Worm (Caenorhabditis elegans): ENCODE data around the gene cyn-7.

Gene cyn-7

DNA sequence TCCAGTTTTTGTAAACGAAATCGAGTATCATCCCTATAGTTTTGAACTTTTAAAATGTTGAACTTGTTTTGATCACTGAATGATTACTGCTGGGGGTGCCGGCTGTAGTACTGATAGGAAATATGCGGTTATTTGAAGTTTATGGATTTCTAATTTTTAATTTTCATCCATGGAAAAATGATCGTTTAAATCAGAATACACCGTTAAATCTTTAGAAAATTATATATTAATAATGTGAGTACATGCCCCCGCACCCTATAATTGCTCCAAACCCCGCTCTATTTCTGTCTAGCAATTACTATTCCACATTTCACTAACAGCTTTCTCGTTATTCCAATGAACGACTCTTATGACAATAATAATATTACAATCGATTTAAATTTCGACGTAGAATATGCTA lies 12.6 kb upstream of the cyn-7 start, which contains the start of gene Y75B12B.10:
TSS of gene Y75B12B.10 (plus strand) at position 301 of the 400 bp plus-strand sequence.
- TF ChIP-seq nhr-237 (tag; optimal IDR thresholded peaks at IDR 0.05) (no peak), nhr-28 (tag; optimal IDR thresholded peaks at IDR 0.05) (no peak), sptf-1 (tag; optimal IDR thresholded peaks at IDR 0.05) (no peak), unc-120 (tag; optimal IDR thresholded peaks at IDR 0.05; ENCODE audit: poor library complexity, severe bottlenecking) (no peak), unc-62 (GFP tag; optimal IDR thresholded peaks at IDR 0.05) (no peak), mep-1 (tag; optimal IDR thresholded peaks at IDR 0.05) (no peak), lin-13 (tag; optimal IDR thresholded peaks at IDR 0.05) (no peak), nhr-2 (tag; optimal IDR thresholded peaks at IDR 0.05) (no peak), mls-2 (tag; optimal IDR thresholded peaks at IDR 0.05) (no peak)

DNA sequence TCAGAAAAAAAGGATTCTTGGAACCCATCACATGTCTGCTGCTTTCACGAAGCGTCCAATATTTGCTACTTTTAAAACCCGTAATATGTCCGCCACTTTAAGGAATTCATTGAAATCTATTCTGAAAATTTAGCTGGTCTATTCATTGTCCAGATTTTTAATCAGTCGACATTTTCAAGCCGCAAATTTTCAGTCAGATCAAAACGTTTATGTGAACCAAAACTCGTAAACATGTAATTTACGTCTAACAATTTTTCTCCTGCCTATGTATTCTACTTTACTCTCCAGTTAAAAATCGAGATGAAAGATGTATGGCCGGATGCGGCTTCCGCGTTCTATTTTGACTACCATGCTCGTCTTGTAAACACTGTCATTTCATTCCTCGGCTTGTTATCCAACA lies 10.8 kb upstream of the cyn-7 start, which contains the start of gene srw-1:
TSS of gene srw-1 (plus strand) at position 301 of the 400 bp plus-strand sequence.
- TF ChIP-seq lin-32 (GFP tag; optimal IDR thresholded peaks at IDR 0.05) (no peak), lin-13 (tag; optimal IDR thresholded peaks at IDR 0.05) (no peak), ztf-11 (tag; optimal IDR thresholded peaks at IDR 0.05) (no peak), sem-2 (GFP tag; optimal IDR thresholded peaks at IDR 0.05) (no peak), sptf-1 (tag; optimal IDR thresholded peaks at IDR 0.05) (no peak), ceh-43 (GFP tag; optimal IDR thresholded peaks at IDR 0.05) (no peak), unc-39 (tag; optimal IDR thresholded peaks at IDR 0.05) (no peak), mep-1 (tag; optimal IDR thresholded peaks at IDR 0.05) (no peak), snpc-4 (tag; optimal IDR thresholded peaks at IDR 0.05) (no peak)

DNA sequence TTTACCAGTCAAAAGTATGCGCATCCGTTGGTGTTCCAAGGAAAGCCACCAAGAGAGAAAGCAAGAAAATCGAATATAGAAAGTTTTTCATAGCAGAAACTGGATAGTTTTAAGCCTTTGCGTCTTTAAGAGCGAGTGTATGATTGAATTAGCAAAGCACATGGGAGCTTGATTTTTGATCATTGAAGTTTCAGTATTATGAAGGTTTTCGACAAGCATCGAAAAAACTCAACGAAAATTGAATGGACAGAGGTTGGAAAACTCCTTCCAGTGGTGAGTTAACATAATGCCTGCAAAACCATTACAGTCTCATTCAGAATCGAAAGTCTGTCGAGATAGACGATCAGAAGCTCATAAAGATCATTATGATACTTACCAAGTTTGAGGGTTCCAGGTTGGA lies 6.7 kb upstream of the cyn-7 start, which contains the start of gene Y75B12B.13:
TSS of gene Y75B12B.13 (minus strand) at position 101 of the 400 bp plus-strand sequence.
- TF ChIP-seq lin-13 (tag; optimal IDR thresholded peaks at IDR 0.05) (no peak), mab-5 (tag; optimal IDR thresholded peaks at IDR 0.05) (no peak), ceh-39 (tag; optimal IDR thresholded peaks at IDR 0.05) (no peak), nhr-12 (tag; optimal IDR thresholded peaks at IDR 0.05) (no peak), tbx-8 (GFP tag; optimal IDR thresholded peaks at IDR 0.05) (no peak), bed-3 (GFP tag; optimal IDR thresholded peaks at IDR 0.05) (no peak)

DNA sequence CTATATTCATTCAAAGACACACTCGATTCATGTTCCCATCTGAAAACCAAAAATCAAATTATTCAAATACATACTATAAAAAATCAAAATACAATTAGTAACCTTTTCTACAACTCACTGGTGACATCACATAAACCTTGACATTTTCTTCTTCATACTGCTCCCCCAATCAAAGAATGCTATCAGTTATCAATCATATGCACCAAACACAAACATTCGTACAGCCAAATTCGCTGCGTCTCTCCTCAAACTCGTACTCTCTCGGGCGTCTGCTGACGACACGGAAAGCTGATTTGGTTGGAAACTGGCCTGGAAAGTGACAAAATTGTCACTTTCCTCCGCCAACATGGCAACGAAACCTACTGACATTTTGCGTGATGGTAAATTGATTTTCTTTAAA lies 5.2 kb upstream of the cyn-7 start, which contains the start of gene plc-2:
TSS of gene plc-2 (plus strand) at position 196 of the 400 bp plus-strand sequence.
- TF ChIP-seq mls-2 (tag; optimal IDR thresholded peaks at IDR 0.05) (no peak), flh-1 (GFP tag; optimal IDR thresholded peaks at IDR 0.05) (no peak), cnd-1 (tag; optimal IDR thresholded peaks at IDR 0.05) (no peak), tbx-8 (GFP tag; optimal IDR thresholded peaks at IDR 0.05) (no peak), nhr-2 (tag; optimal IDR thresholded peaks at IDR 0.05) (no peak), elt-1 (tag; optimal IDR thresholded peaks at IDR 0.05; ENCODE audit: borderline replicate concordance, insufficient read depth) (no peak), elt-3 (tag; optimal IDR thresholded peaks at IDR 0.05) (no peak), mep-1 (tag; optimal IDR thresholded peaks at IDR 0.05) (no peak), sem-2 (GFP tag; optimal IDR thresholded peaks at IDR 0.05) (no peak), unc-120 (tag; optimal IDR thresholded peaks at IDR 0.05; ENCODE audit: poor library complexity, severe bottlenecking) (no peak), nhr-237 (tag; optimal IDR thresholded peaks at IDR 0.05) (no peak), ceh-83 (GFP tag; optimal IDR thresholded peaks at IDR 0.05) (no peak)

ce11 chrV:15191971-15192370 lies 4.8 kb upstream of the cyn-7 start:
- TF ChIP-seq lin-32 (GFP tag; optimal IDR thresholded peaks at IDR 0.05), result no peak
- TF ChIP-seq bed-3 (GFP tag; optimal IDR thresholded peaks at IDR 0.05), result no peak
- no peak for TF ChIP-seq nhr-28 (tag; optimal IDR thresholded peaks at IDR 0.05)
- no peak for TF ChIP-seq elt-1 (tag; optimal IDR thresholded peaks at IDR 0.05; ENCODE audit: borderline replicate concordance, insufficient read depth)

ce11 chrV:15190903-15191302 lies 3.7 kb upstream of the cyn-7 start, which contains the start of gene Y75B12B.11:
TSS of gene Y75B12B.11 (plus strand) at chrV:15191296.
- TF ChIP-seq ham-2 (GFP tag; optimal IDR thresholded peaks at IDR 0.05) (peak; percentile 81), unc-120 (tag; optimal IDR thresholded peaks at IDR 0.05; ENCODE audit: poor library complexity, severe bottlenecking) (peak; percentile 94), nhr-28 (tag; optimal IDR thresholded peaks at IDR 0.05) (no peak), bed-3 (GFP tag; optimal IDR thresholded peaks at IDR 0.05) (peak; percentile 76), M03D4.4 (tag; optimal IDR thresholded peaks at IDR 0.05) (peak; percentile 90), hlh-1 (tag; optimal IDR thresholded peaks at IDR 0.05) (peak; percentile 28), sptf-1 (tag; optimal IDR thresholded peaks at IDR 0.05) (peak; percentile 93), lsy-2 (tag; optimal IDR thresholded peaks at IDR 0.05) (peak; percentile 52), blmp-1 (tag; optimal IDR thresholded peaks at IDR 0.05) (no peak), mls-2 (tag; optimal IDR thresholded peaks at IDR 0.05) (peak; percentile 93), nhr-76 (tag; optimal IDR thresholded peaks at IDR 0.05) (no peak), unc-62 (GFP tag; optimal IDR thresholded peaks at IDR 0.05) (peak; percentile 24), ceh-43 (GFP tag; optimal IDR thresholded peaks at IDR 0.05) (peak; percentile 84), lin-13 (tag; optimal IDR thresholded peaks at IDR 0.05) (peak; percentile 61), elt-3 (tag; optimal IDR thresholded peaks at IDR 0.05) (no peak), snpc-4 (tag; optimal IDR thresholded peaks at IDR 0.05) (no peak), pha-4 (tag; optimal IDR thresholded peaks at IDR 0.05) (peak; percentile 75), lin-32 (GFP tag; optimal IDR thresholded peaks at IDR 0.05) (peak; percentile 83), drap-1 (GFP tag; optimal IDR thresholded peaks at IDR 0.05) (peak; percentile 99), mab-5 (tag; optimal IDR thresholded peaks at IDR 0.05) (peak; percentile 26), ceh-83 (GFP tag; optimal IDR thresholded peaks at IDR 0.05) (peak; percentile 93), elt-1 (tag; optimal IDR thresholded peaks at IDR 0.05; ENCODE audit: borderline replicate concordance, insufficient read depth) (no peak), ztf-11 (tag; optimal IDR thresholded peaks at IDR 0.05) (peak; percentile 1), ces-1 (GFP tag; optimal IDR thresholded peaks at IDR 0.05) (no peak), sem-2 (GFP tag; optimal IDR thresholded peaks at IDR 0.05) (peak; percentile 84), flh-1 (GFP tag; optimal IDR thresholded peaks at IDR 0.05) (peak; percentile 77), mep-1 (tag; optimal IDR thresholded peaks at IDR 0.05) (peak; percentile 47), cnd-1 (tag; optimal IDR thresholded peaks at IDR 0.05) (peak; percentile 94), nhr-237 (tag; optimal IDR thresholded peaks at IDR 0.05) (no peak), nhr-12 (tag; optimal IDR thresholded peaks at IDR 0.05) (no peak), nhr-2 (tag; optimal IDR thresholded peaks at IDR 0.05) (no peak), ceh-39 (tag; optimal IDR thresholded peaks at IDR 0.05) (no peak), unc-39 (tag; optimal IDR thresholded peaks at IDR 0.05) (no peak)

All from whole organism, mixed stage, embryonic.